Fruit fly (Drosophila melanogaster) whole organism, prepupa: ENCODE data around the gene CG5280.

Source experiments
- CG10631 ChIP-seq: fragments of 200-800 bp; sonication (Bioruptor generic); optimal IDR thresholded peaks from 2 replicates; lab custom pipeline; 2016; ENCODE audit warnings: missing biosample characterization, missing genetic modification characterization
- CG10669 ChIP-seq: fragments of 200-800 bp; sonication (Bioruptor generic); optimal IDR thresholded peaks from 3 replicates; lab custom pipeline; 2018; ENCODE audit warnings: missing biosample characterization, mild to moderate bottlenecking, missing genetic modification characterization, moderate library complexity
- CG11294 ChIP-seq: fragments of 200-800 bp; sonication (Bioruptor generic); IDR thresholded peaks from 2 replicates; pipeline ENCODE4 v1.3.6; 2022; ENCODE audit warnings: missing biosample characterization, missing genetic modification characterization
- CG11762 ChIP-seq: fragments of 200-800 bp; sonication (Bioruptor generic); optimal IDR thresholded peaks from 3 replicates; lab custom pipeline; 2016; ENCODE audit warnings: missing biosample characterization, missing genetic modification characterization; ENCODE audit not compliant: insufficient read depth
- CG1621 ChIP-seq: fragments of 200-800 bp; sonication (Bioruptor generic); optimal IDR thresholded peaks from 3 replicates; lab custom pipeline; 2018; ENCODE audit warnings: missing biosample characterization, mild to moderate bottlenecking, missing genetic modification characterization
- CG16779 ChIP-seq: fragments of 200-800 bp; sonication (Bioruptor generic); optimal IDR thresholded peaks from 3 replicates; lab custom pipeline; 2017; ENCODE audit warnings: missing biosample characterization, mild to moderate bottlenecking, missing genetic modification characterization
- CG3032 ChIP-seq: fragments of 200-800 bp; optimal IDR thresholded peaks from 2 replicates; lab custom pipeline; 2019; ENCODE audit warnings: missing biosample characterization, mild to moderate bottlenecking, missing genetic modification characterization, moderate library complexity
- CG31627 ChIP-seq: fragments of 200-800 bp; sonication (Bioruptor generic); optimal IDR thresholded peaks from 3 replicates; lab custom pipeline; 2016; ENCODE audit warnings: missing biosample characterization, missing genetic modification characterization
- CG32006 ChIP-seq: fragments of 200-800 bp; sonication (Bioruptor generic); optimal IDR thresholded peaks from 3 replicates; lab custom pipeline; 2017; ENCODE audit warnings: missing biosample characterization, mild to moderate bottlenecking, missing genetic modification characterization
- CG6808 ChIP-seq: fragments of 200-800 bp; sonication (Bioruptor generic); optimal IDR thresholded peaks from 3 replicates; lab custom pipeline; 2017; ENCODE audit warnings: missing biosample characterization, missing genetic modification characterization, mild to moderate bottlenecking, moderate library complexity, missing genetic modification reagents
- CG8319 ChIP-seq: fragments of 200-800 bp; sonication (Bioruptor generic); optimal IDR thresholded peaks from 3 replicates; lab custom pipeline; 2016; ENCODE audit warnings: missing biosample characterization, missing genetic modification characterization
- CG8632 ChIP-seq: fragments of 200-800 bp; sonication (Bioruptor generic); optimal IDR thresholded peaks from 3 replicates; lab custom pipeline; 2016; ENCODE audit warnings: missing biosample characterization, missing genetic modification characterization
- Eip75B ChIP-seq: fragments of 200-800 bp; sonication (Bioruptor generic); optimal IDR thresholded peaks from 3 replicates; lab custom pipeline; 2016; ENCODE audit warnings: missing biosample characterization, missing genetic modification characterization
- Eip78C ChIP-seq: fragments of 200-800 bp; sonication (Bioruptor generic); peaks from one replicate; lab custom pipeline; 2016; ENCODE audit warnings: missing biosample characterization, missing genetic modification characterization
- Ets21C ChIP-seq: fragments of 200-800 bp; sonication (Bioruptor generic); optimal IDR thresholded peaks from 3 replicates; lab custom pipeline; 2016; ENCODE audit warnings: missing biosample characterization, missing genetic modification characterization
- Gug ChIP-seq: fragments of 200-800 bp; sonication (Bioruptor generic); IDR thresholded peaks from 2 replicates; pipeline ENCODE4 v1.3.6; 2022; ENCODE audit warnings: missing biosample characterization, missing genetic modification characterization
- Hr38 ChIP-seq: sonication (Bioruptor generic); optimal IDR thresholded peaks from 2 replicates; lab custom pipeline; 2016; ENCODE audit warnings: missing biosample characterization, missing genetic modification characterization
- Hr39 ChIP-seq: fragments of 200-800 bp; sonication (Bioruptor generic); optimal IDR thresholded peaks from 2 replicates; lab custom pipeline; 2016; ENCODE audit warnings: missing biosample characterization, missing genetic modification characterization
- Hr4 ChIP-seq: fragments of 200-800 bp; sonication (Bioruptor generic); optimal IDR thresholded peaks from 3 replicates; lab custom pipeline; 2016; ENCODE audit warnings: missing biosample characterization, missing genetic modification characterization
- Lpt ChIP-seq: fragments of 200-800 bp; sonication (Bioruptor generic); optimal IDR thresholded peaks from 3 replicates; lab custom pipeline; 2016; ENCODE audit warnings: missing biosample characterization, missing genetic modification characterization
- Smox ChIP-seq: fragments of 200-800 bp; sonication (Bioruptor generic); optimal IDR thresholded peaks from 3 replicates; lab custom pipeline; 2016; ENCODE audit warnings: missing biosample characterization, missing genetic modification characterization
- Sox102F ChIP-seq: fragments of 200-800 bp; sonication (Bioruptor generic); optimal IDR thresholded peaks from 2 replicates; lab custom pipeline; 2016; ENCODE audit warnings: missing biosample characterization, mild to moderate bottlenecking, missing genetic modification characterization
- Sox14 ChIP-seq: fragments of 200-800 bp; sonication (Bioruptor generic); optimal IDR thresholded peaks from 3 replicates; lab custom pipeline; 2016; ENCODE audit warnings: missing biosample characterization, missing genetic modification characterization
- acj6 ChIP-seq: fragments of 200-800 bp; sonication (Bioruptor generic); optimal IDR thresholded peaks from 3 replicates; lab custom pipeline; 2016; ENCODE audit warnings: missing biosample characterization, missing genetic modification characterization
- cyc ChIP-seq: fragments of 200-800 bp; sonication (Bioruptor generic); optimal IDR thresholded peaks from 3 replicates; lab custom pipeline; 2016; ENCODE audit warnings: missing biosample characterization, missing genetic modification characterization
- dac ChIP-seq: fragments of 200-800 bp; sonication (Bioruptor generic); optimal IDR thresholded peaks from 2 replicates; lab custom pipeline; 2017; ENCODE audit warnings: missing biosample characterization, mild to moderate bottlenecking, missing genetic modification characterization
- eg ChIP-seq: fragments of 200-800 bp; sonication (Bioruptor generic); IDR thresholded peaks from 3 replicates; pipeline ENCODE4 v1.3.6; 2022; ENCODE audit warnings: missing biosample characterization, missing genetic modification characterization
- esn ChIP-seq: fragments of 200-800 bp; sonication (Bioruptor generic); optimal IDR thresholded peaks from 2 replicates; lab custom pipeline; 2016; ENCODE audit warnings: missing biosample characterization, mild to moderate bottlenecking, missing genetic modification characterization, moderate library complexity
- fd59A ChIP-seq: fragments of 200-800 bp; sonication (Bioruptor generic); optimal IDR thresholded peaks from 2 replicates; lab custom pipeline; 2017; ENCODE audit warnings: missing biosample characterization, mild to moderate bottlenecking, missing genetic modification characterization, missing genetic modification reagents
- fd85E ChIP-seq: fragments of 200-800 bp; sonication (Bioruptor generic); optimal IDR thresholded peaks from 3 replicates; lab custom pipeline; 2016; ENCODE audit warnings: missing biosample characterization, missing genetic modification characterization
- fkh ChIP-seq: fragments of 200-800 bp; sonication (Bioruptor generic); optimal IDR thresholded peaks from 3 replicates; lab custom pipeline; 2017; ENCODE audit warnings: missing biosample characterization, mild to moderate bottlenecking, missing genetic modification characterization, moderate library complexity
- net ChIP-seq: fragments of 200-800 bp; sonication (Bioruptor generic); optimal IDR thresholded peaks from 3 replicates; lab custom pipeline; 2016; ENCODE audit warnings: missing biosample characterization, missing genetic modification characterization
- pdm3 ChIP-seq: fragments of 200-800 bp; sonication (Bioruptor generic); optimal IDR thresholded peaks from 3 replicates; lab custom pipeline; 2016; ENCODE audit warnings: missing biosample characterization, missing genetic modification characterization
- salr ChIP-seq, 2 experiments: fragments of 200-800 bp; sonication (Bioruptor generic); optimal IDR thresholded peaks; 3 replicates each; lab custom pipeline; 2016 to 2018; ENCODE audit warnings: missing biosample characterization in 2 of 2, missing genetic modification characterization in 2 of 2, mild to moderate bottlenecking in 1 of 2
- spab ChIP-seq: fragments of 200-800 bp; sonication (Bioruptor generic); optimal IDR thresholded peaks from 2 replicates; lab custom pipeline; 2017; ENCODE audit warnings: missing biosample characterization, mild to moderate bottlenecking, missing genetic modification characterization, missing genetic modification reagents
- ss ChIP-seq, 2 experiments: fragments of 200-800 bp; sonication (Bioruptor generic); optimal IDR thresholded peaks; 2 replicates in 1 of 2; 3 replicates in 1 of 2; lab custom pipeline; 2017 to 2018; ENCODE audit warnings: mild to moderate bottlenecking in 2 of 2, missing biosample characterization in 2 of 2, missing genetic modification characterization in 2 of 2, moderate library complexity in 1 of 2
- svp ChIP-seq: fragments of 200-800 bp; sonication (Bioruptor generic); peaks from one replicate; lab custom pipeline; 2016; ENCODE audit warnings: missing biosample characterization, missing genetic modification characterization
- topi ChIP-seq: fragments of 200-800 bp; sonication (Bioruptor generic); optimal IDR thresholded peaks from 3 replicates; lab custom pipeline; 2016; ENCODE audit warnings: missing biosample characterization, missing genetic modification characterization
- vri ChIP-seq: fragments of 200-800 bp; sonication (Bioruptor generic); optimal IDR thresholded peaks from 3 replicates; lab custom pipeline; 2016; ENCODE audit warnings: missing biosample characterization, mild to moderate bottlenecking, missing genetic modification characterization

CG5280 gene

DNA sequence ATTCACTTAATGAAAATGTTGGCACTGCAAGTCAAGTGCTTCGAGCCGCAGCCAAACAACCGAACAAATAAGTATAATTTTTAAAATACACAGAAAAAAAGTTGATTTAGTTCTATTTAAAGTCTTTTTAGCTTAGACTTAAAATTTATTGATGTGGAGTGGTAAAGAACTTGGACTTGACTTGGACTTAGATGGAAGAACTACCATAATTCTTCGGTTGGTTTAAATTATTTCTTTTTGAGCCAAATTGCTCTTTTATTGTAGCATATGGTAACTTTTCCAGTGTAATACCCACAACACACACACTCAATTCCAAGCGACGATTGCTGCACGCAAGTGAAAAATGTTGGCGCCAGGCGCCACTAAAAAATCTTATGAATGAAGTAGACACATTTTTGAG is 38.0 kb upstream of the CG5280 start (continued):
- no peak for TF ChIP-seq svp (GFP tag; lab: Kevin White, UChicago)
- TF ChIP-seq fd85E (GFP tag; lab: Kevin White, UChicago): no peak
- no peak for TF ChIP-seq CG1621
- no peak for TF ChIP-seq Lpt
- no peak for TF ChIP-seq Hr38 (GFP tag; lab: Kevin White, UChicago)
- TF ChIP-seq spab: no peak
- TF ChIP-seq eg (GFP tag; lab: Robert Waterston, UW): no peak
- no peak for TF ChIP-seq Sox14 (GFP tag; lab: Kevin White, UChicago)
- no peak for TF ChIP-seq CG8319 (GFP tag; lab: Kevin White, UChicago)
- TF ChIP-seq topi (GFP tag; lab: Kevin White, UChicago): no peak
- peak; percentile 11 for TF ChIP-seq CG32006 (GFP tag; lab: Kevin White, UChicago)
- peak; percentile 6 for TF ChIP-seq CG31627
- TF ChIP-seq pdm3 (GFP tag; lab: Kevin White, UChicago): peak; percentile 4
- TF ChIP-seq CG11762 (GFP tag; lab: Kevin White, UChicago): no peak
- no peak for TF ChIP-seq CG10631 (GFP tag; lab: Kevin White, UChicago)
- no peak for TF ChIP-seq Eip75B (GFP tag; lab: Kevin White, UChicago)
- TF ChIP-seq CG6808 (GFP tag; lab: Kevin White, UChicago): no peak
- TF ChIP-seq CG16779 (tag; lab: Kevin White, UChicago): no peak
- no peak for TF ChIP-seq net (GFP tag; lab: Kevin White, UChicago)

DNA sequence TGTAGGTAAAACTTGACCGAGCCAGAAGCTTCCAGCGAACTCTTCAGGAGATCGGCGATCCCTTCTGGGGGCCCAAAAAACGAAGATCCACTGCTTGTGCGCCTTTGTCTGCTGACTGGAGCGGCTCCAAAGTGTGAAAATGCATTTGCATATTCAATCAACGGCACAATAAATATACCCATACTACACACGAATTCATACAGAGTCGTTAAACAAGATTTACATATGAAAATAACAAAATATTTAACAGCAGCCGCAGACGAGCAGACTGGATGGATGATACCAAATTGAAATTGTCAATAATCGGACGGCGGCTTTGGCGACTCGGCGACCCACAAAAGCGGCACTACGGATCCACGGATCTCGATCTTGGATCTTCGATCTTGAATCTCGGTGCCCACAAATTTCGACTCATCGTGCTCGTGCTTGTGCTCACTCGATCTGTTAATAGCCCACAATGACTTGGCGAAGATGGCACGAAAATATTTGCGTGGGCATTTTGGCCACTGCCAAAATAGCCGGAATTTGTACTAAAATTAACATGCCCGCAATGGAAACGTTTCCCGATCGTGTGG is 37.2 kb upstream of the CG5280 start:
- TF ChIP-seq Smox (no peak), cyc (GFP tag; lab: Kevin White, UChicago) (no peak), fkh (GFP tag; lab: Kevin White, UChicago) (peak; percentile 40)

- TF ChIP-seq dac: no peak
- TF ChIP-seq Gug: no peak
- TF ChIP-seq Hr39: no peak
- peak; percentile 10 for TF ChIP-seq Sox102F (GFP tag; lab: Kevin White, UChicago)
- no peak for TF ChIP-seq acj6 (GFP tag; lab: Kevin White, UChicago)
- no peak for TF ChIP-seq CG10631 (GFP tag; lab: Kevin White, UChicago)
- peak; percentile 28 for TF ChIP-seq Eip78C (GFP tag; lab: Kevin White, UChicago)
- no peak for TF ChIP-seq cyc (GFP tag; lab: Kevin White, UChicago)
- no peak for TF ChIP-seq CG1621
- no peak for TF ChIP-seq Sox14 (GFP tag; lab: Kevin White, UChicago)
- TF ChIP-seq Eip75B (GFP tag; lab: Kevin White, UChicago): no peak
- no peak for TF ChIP-seq ss (GFP tag; optimal IDR thresholded peaks at IDR 0.05; lab: Kevin White, UChicago)
- TF ChIP-seq CG11294 (GFP tag; lab: Robert Waterston, UW): no peak
- TF ChIP-seq Hr4 (GFP tag; lab: Kevin White, UChicago): no peak
- no peak for TF ChIP-seq CG31627
- TF ChIP-seq salr (GFP tag; optimal IDR thresholded peaks at IDR 0.05; lab: Kevin White, UChicago): no peak
- TF ChIP-seq fkh (GFP tag; lab: Kevin White, UChicago): no peak
- TF ChIP-seq pdm3 (GFP tag; lab: Kevin White, UChicago): no peak
- no peak for TF ChIP-seq CG10669 (GFP tag; lab: Kevin White, UChicago)
- TF ChIP-seq CG8319 (GFP tag; lab: Kevin White, UChicago): no peak
- peak; percentile 46 for TF ChIP-seq svp (GFP tag; lab: Kevin White, UChicago)
- TF ChIP-seq esn (GFP tag; lab: Kevin White, UChicago): peak; percentile 7
- no peak for TF ChIP-seq fd59A
- TF ChIP-seq CG3032 (tag; lab: Kevin White, UChicago): no peak
- no peak for TF ChIP-seq Hr38 (GFP tag; lab: Kevin White, UChicago)
- TF ChIP-seq Ets21C (GFP tag; lab: Kevin White, UChicago): no peak
- TF ChIP-seq eg (GFP tag; lab: Robert Waterston, UW): no peak
- no peak for TF ChIP-seq CG8632
- TF ChIP-seq vri (GFP tag; lab: Kevin White, UChicago): no peak
Measured at dm6 chr3L:9026568-9026967, 36.5 kb upstream of the CG5280 start.
